Worm (Caenorhabditis elegans) whole organism, midembryonic: ENCODE results near the gene F57B1.9.

Experiments
- T22C8.4 ChIP-seq: fragments of 200-800 bp; sonication (Bioruptor generic); IDR thresholded peaks from 2 replicates; pipeline ENCODE4 v1.3.6; 2022; ENCODE audit warnings: missing genetic modification characterization, missing compliant biosample characterization
- cog-1 ChIP-seq: sonication (generic microtip); optimal IDR thresholded peaks from 2 replicates; lab custom pipeline; 2016; ENCODE audit warnings: missing genetic modification characterization, missing compliant biosample characterization
- flt-1 ChIP-seq: fragments of 200-800 bp; sonication (Bioruptor generic); IDR thresholded peaks from 2 replicates; pipeline ENCODE4 v1.3.6; 2022; ENCODE audit warnings: missing genetic modification characterization, missing compliant biosample characterization
- klf-2 ChIP-seq: fragments of 200-800 bp; sonication (Bioruptor generic); conservative IDR thresholded peaks from 2 replicates; pipeline ENCODE4 v1.3.6; 2022; ENCODE audit warnings: missing genetic modification reagents, missing genetic modification characterization, missing compliant biosample characterization
- med-1 ChIP-seq: sonication (generic microtip); optimal IDR thresholded peaks from 2 replicates; lab custom pipeline; 2017; ENCODE audit warnings: missing genetic modification characterization, mild to moderate bottlenecking, missing compliant biosample characterization, antibody characterized with exemption, missing genetic modification reagents; ENCODE audit not compliant: insufficient read depth
- ref-1 ChIP-seq: fragments of 200-800 bp; sonication (Bioruptor generic); conservative IDR thresholded peaks from 2 replicates; pipeline ENCODE4 v1.3.6; 2022; ENCODE audit warnings: missing genetic modification reagents, missing genetic modification characterization, missing compliant biosample characterization
- tab-1 ChIP-seq: fragments of 200-800 bp; sonication (Bioruptor generic); IDR thresholded peaks from 2 replicates; pipeline ENCODE4 v1.3.6; 2022; ENCODE audit warnings: missing genetic modification characterization, missing compliant biosample characterization
- ztf-23 ChIP-seq: fragments of 200-800 bp; sonication (Bioruptor generic); IDR thresholded peaks from 2 replicates; pipeline ENCODE4 v1.3.6; 2022; ENCODE audit warnings: missing genetic modification reagents, missing genetic modification characterization, missing compliant biosample characterization
- ztf-29 ChIP-seq: fragments of 200-800 bp; sonication (Bioruptor generic); IDR thresholded peaks from 2 replicates; pipeline ENCODE4 v1.3.6; 2022; ENCODE audit warnings: missing genetic modification reagents, missing genetic modification characterization, missing compliant biosample characterization

The F57B1.9 gene

DNA sequence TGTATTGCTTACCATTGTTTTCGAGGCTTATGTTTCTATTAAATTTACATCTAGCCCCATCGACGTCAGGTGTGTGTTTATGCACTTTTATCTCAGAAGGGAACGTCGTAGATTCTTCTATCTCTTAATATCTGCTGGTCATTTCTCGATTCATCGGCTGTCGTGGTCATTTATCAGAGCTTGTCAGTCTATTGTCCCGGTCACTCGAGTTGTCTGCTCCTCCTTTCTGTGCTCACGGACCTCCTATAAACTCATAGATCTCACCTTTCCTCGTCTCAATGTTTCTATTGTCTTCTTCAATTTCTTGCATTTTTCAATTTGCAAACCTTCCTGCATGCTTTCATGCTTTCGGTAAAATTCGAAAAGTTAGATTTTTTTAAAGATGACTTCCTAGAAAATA is 43.5 kb downstream of the F57B1.9 start:
- TF ChIP-seq klf-2 (GFP tag; lab: Robert Waterston, UW), result no peak
- TF ChIP-seq cog-1, result no peak
- TF ChIP-seq ztf-23 (GFP tag; lab: Robert Waterston, UW), result no peak
- TF ChIP-seq T22C8.4 (GFP tag; lab: Robert Waterston, UW), result no peak
- no peak for TF ChIP-seq med-1 (GFP tag; lab: Kevin White, UChicago)
- no peak for TF ChIP-seq ref-1 (GFP tag; lab: Robert Waterston, UW)
- no peak for TF ChIP-seq ztf-29
- no peak for TF ChIP-seq flt-1 (GFP tag; lab: Robert Waterston, UW)
- TF ChIP-seq tab-1 (GFP tag; lab: Robert Waterston, UW), result no peak

DNA sequence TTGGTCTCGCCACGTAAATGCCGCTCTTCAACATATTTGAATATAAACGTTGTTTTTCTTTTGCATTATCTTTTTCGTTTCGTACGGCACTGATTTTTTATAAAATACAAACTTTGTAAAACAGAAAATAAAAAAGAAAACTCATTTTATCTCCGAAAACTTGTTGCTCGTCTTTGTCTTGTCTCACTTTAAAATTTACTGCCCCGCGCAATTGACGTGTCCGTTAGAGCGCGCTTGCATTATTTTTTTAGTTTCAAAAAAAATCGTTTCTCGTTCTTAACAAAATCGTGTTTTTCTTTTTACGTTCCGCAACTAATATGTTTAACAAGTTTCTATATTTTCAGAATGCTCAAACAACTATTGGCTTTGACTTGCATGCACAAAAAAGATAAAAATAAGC is 45.1 kb downstream of the F57B1.9 start, which contains the start of gene noca-1:
Gene noca-1 (plus strand): TSS at position 345 of the 400 bp plus-strand sequence.
- TF ChIP-seq tab-1 (GFP tag; lab: Robert Waterston, UW) (no peak), klf-2 (GFP tag; lab: Robert Waterston, UW) (no peak), ref-1 (GFP tag; lab: Robert Waterston, UW) (no peak), flt-1 (GFP tag; lab: Robert Waterston, UW) (no peak), med-1 (GFP tag; lab: Kevin White, UChicago) (no peak), cog-1 (no peak), ztf-23 (GFP tag; lab: Robert Waterston, UW) (no peak), ztf-29 (no peak)
